Worm (Caenorhabditis elegans) whole organism, L1 larva: ENCODE results near the gene F07B10.4.
A peak's percentile ranks its signal among the peaks of the same experiment; 100 is the strongest.

ENCODE experiments used
- blmp-1 ChIP-seq: fragments of 150-350 bp; optimal IDR thresholded peaks from 2 replicates; lab custom pipeline; 2014; ENCODE audit warnings: missing biosample characterization, missing genetic modification characterization
- ceh-63 ChIP-seq: fragments of 200-800 bp; sonication (Bioruptor generic); optimal IDR thresholded peaks from 2 replicates; lab custom pipeline; 2018; ENCODE audit warnings: mild to moderate bottlenecking, missing genetic modification characterization, missing compliant biosample characterization
- ceh-8 ChIP-seq: fragments of 200-800 bp; sonication (Bioruptor generic); optimal IDR thresholded peaks from 2 replicates; lab custom pipeline; 2018; ENCODE audit warnings: mild to moderate bottlenecking, missing genetic modification characterization, moderate library complexity, missing compliant biosample characterization
- ceh-82 ChIP-seq, 3 experiments: fragments of 150-350 bp in 1 of 3; sonication (generic microtip) in 2 of 3; optimal IDR thresholded peaks; 2 replicates each; lab custom pipeline; 2014 to 2017; ENCODE audit warnings: missing biosample characterization in 3 of 3, missing genetic modification characterization in 3 of 3
- ceh-88 ChIP-seq: fragments of 200-800 bp; sonication (Bioruptor generic); IDR thresholded peaks from 2 replicates; pipeline ENCODE4 v1.3.6; 2022; ENCODE audit warnings: missing genetic modification characterization, missing compliant biosample characterization
- ces-1 ChIP-seq: fragments of 150-350 bp; optimal IDR thresholded peaks from 2 replicates; lab custom pipeline; 2014; ENCODE audit warnings: missing biosample characterization, missing genetic modification reagents, missing genetic modification characterization
- dpl-1 ChIP-seq, 3 experiments: fragments of 150-350 bp in 2 of 3; sonication (generic microtip) in 1 of 3; optimal IDR thresholded peaks; 2 replicates each; lab custom pipeline; 2014 to 2017; ENCODE audit warnings: missing biosample characterization in 3 of 3, missing genetic modification characterization in 3 of 3, missing genetic modification reagents in 3 of 3
- efl-1 ChIP-seq, 4 experiments: fragments of 150-350 bp; optimal IDR thresholded peaks in 3 of 4; peaks in 1 of 4; 1 replicate in 1 of 4; 2 replicates in 3 of 4; lab custom pipeline; 2014; ENCODE audit warnings: missing biosample characterization in 2 of 4, missing genetic modification characterization in 2 of 4, missing genetic modification reagents in 2 of 4
- egl-13 ChIP-seq: sonication (generic microtip); optimal IDR thresholded peaks from 2 replicates; lab custom pipeline; 2016; ENCODE audit warnings: missing genotype, missing genetic modification reagents, missing genetic modification characterization, missing compliant biosample characterization
- fkh-4 ChIP-seq: sonication (generic microtip); optimal IDR thresholded peaks from 2 replicates; lab custom pipeline; 2016; ENCODE audit warnings: missing compliant biosample characterization, missing genetic modification characterization, borderline replicate concordance
- grh-1 ChIP-seq: fragments of 200-800 bp; sonication (Bioruptor generic); IDR thresholded peaks from 2 replicates; pipeline ENCODE4 v1.3.6; 2022; ENCODE audit warnings: missing genetic modification reagents, missing genetic modification characterization, missing compliant biosample characterization
- hlh-17 ChIP-seq: fragments of 200-800 bp; sonication (Bioruptor generic); optimal IDR thresholded peaks from 2 replicates; lab custom pipeline; 2018; ENCODE audit warnings: missing genetic modification characterization, mild to moderate bottlenecking, missing compliant biosample characterization, moderate library complexity, borderline replicate concordance
- hlh-4 ChIP-seq: sonication (generic microtip); optimal IDR thresholded peaks from 2 replicates; lab custom pipeline; 2016; ENCODE audit warnings: mild to moderate bottlenecking, missing genetic modification characterization, missing compliant biosample characterization
- lin-13 ChIP-seq: fragments of 150-350 bp; optimal IDR thresholded peaks from 2 replicates; lab custom pipeline; 2014; ENCODE audit warnings: missing biosample characterization, missing genetic modification reagents, missing genetic modification characterization
- lin-14 ChIP-seq: fragments of 200-800 bp; sonication (Bioruptor generic); optimal IDR thresholded peaks from 2 replicates; lab custom pipeline; 2018; ENCODE audit warnings: mild to moderate bottlenecking, missing genetic modification characterization, moderate library complexity, missing compliant biosample characterization
- lin-35 ChIP-seq, 2 experiments: fragments of 150-350 bp; optimal IDR thresholded peaks; 2 replicates each; lab custom pipeline; 2014; ENCODE audit warnings: missing biosample characterization in 2 of 2, missing genetic modification characterization in 2 of 2, missing genetic modification reagents in 2 of 2
- lin-39 ChIP-seq: fragments of 150-350 bp; optimal IDR thresholded peaks from 2 replicates; lab custom pipeline; 2014; ENCODE audit warnings: missing biosample characterization, missing genetic modification reagents, missing genetic modification characterization
- lir-3 ChIP-seq: sonication (generic microtip); optimal IDR thresholded peaks from 2 replicates; lab custom pipeline; 2016; ENCODE audit warnings: mild to moderate bottlenecking, missing genetic modification characterization, moderate library complexity, missing compliant biosample characterization; ENCODE audit not compliant: poor library complexity
- lsy-2 ChIP-seq, 2 experiments: fragments of 150-350 bp; optimal IDR thresholded peaks; 2 replicates each; lab custom pipeline; 2014; ENCODE audit warnings: missing biosample characterization in 2 of 2, missing genetic modification characterization in 2 of 2
- mab-9 ChIP-seq: fragments of 200-800 bp; sonication (Bioruptor generic); IDR thresholded peaks from 2 replicates; pipeline ENCODE4 v1.3.6; 2022; ENCODE audit warnings: missing genetic modification reagents, missing genetic modification characterization, missing compliant biosample characterization
- mdl-1 ChIP-seq, 2 experiments: fragments of 150-350 bp; optimal IDR thresholded peaks; 2 replicates each; lab custom pipeline; 2014 to 2017; ENCODE audit warnings: missing biosample characterization in 2 of 2, missing genetic modification characterization in 2 of 2, inconsistent platforms in 1 of 2
- nhr-11 ChIP-seq: fragments of 150-350 bp; optimal IDR thresholded peaks from 2 replicates; lab custom pipeline; 2014; ENCODE audit warnings: missing biosample characterization, missing genetic modification characterization
- nhr-12 ChIP-seq: sonication (generic microtip); optimal IDR thresholded peaks from 2 replicates; lab custom pipeline; 2017; ENCODE audit warnings: missing biosample characterization, missing genetic modification characterization
- nhr-237 ChIP-seq: fragments of 150-350 bp; optimal IDR thresholded peaks from 2 replicates; lab custom pipeline; 2014; ENCODE audit warnings: missing biosample characterization, missing genetic modification characterization
- nhr-28 ChIP-seq: fragments of 150-350 bp; optimal IDR thresholded peaks from 2 replicates; lab custom pipeline; 2014; ENCODE audit warnings: missing biosample characterization, missing genetic modification characterization
- nhr-47 ChIP-seq: sonication (generic microtip); optimal IDR thresholded peaks from 2 replicates; lab custom pipeline; 2016; ENCODE audit warnings: mild to moderate bottlenecking, missing genetic modification characterization, moderate library complexity, missing compliant biosample characterization
- nhr-71 ChIP-seq: sonication (generic microtip); optimal IDR thresholded peaks from 2 replicates; lab custom pipeline; 2016; ENCODE audit warnings: mild to moderate bottlenecking, missing genetic modification characterization, moderate library complexity, missing compliant biosample characterization
- nhr-76 ChIP-seq: sonication (generic microtip); optimal IDR thresholded peaks from 2 replicates; lab custom pipeline; 2017; ENCODE audit warnings: missing biosample characterization, missing genetic modification characterization
- nhr-77 ChIP-seq: fragments of 150-350 bp; optimal IDR thresholded peaks from 2 replicates; lab custom pipeline; 2014; ENCODE audit warnings: missing biosample characterization, missing genetic modification characterization
- nhr-84 ChIP-seq: sonication (generic microtip); optimal IDR thresholded peaks from 2 replicates; lab custom pipeline; 2017; ENCODE audit warnings: missing biosample characterization, missing genetic modification characterization
- nhr-85 ChIP-seq: sonication (generic microtip); peaks from one replicate; lab custom pipeline; 2016; ENCODE audit warnings: missing genetic modification characterization, inconsistent platforms, missing compliant biosample characterization
- nhr-90 ChIP-seq: sonication (generic microtip); optimal IDR thresholded peaks from 2 replicates; lab custom pipeline; 2016; ENCODE audit warnings: mild to moderate bottlenecking, missing genetic modification characterization, missing compliant biosample characterization; ENCODE audit not compliant: poor library complexity
- pag-3 ChIP-seq: sonication (generic microtip); optimal IDR thresholded peaks from 2 replicates; lab custom pipeline; 2017; ENCODE audit warnings: missing genetic modification characterization, mild to moderate bottlenecking, missing compliant biosample characterization, antibody characterized with exemption, borderline replicate concordance; ENCODE audit not compliant: insufficient read depth
- pax-3 ChIP-seq: fragments of 200-800 bp; sonication (Bioruptor generic); optimal IDR thresholded peaks from 2 replicates; lab custom pipeline; 2018; ENCODE audit warnings: mild to moderate bottlenecking, missing genetic modification characterization, moderate library complexity, missing compliant biosample characterization
- pqm-1 ChIP-seq: sonication (generic microtip); optimal IDR thresholded peaks from 3 replicates; lab custom pipeline; 2017; ENCODE audit warnings: missing biosample characterization, missing genetic modification characterization
- skn-1 ChIP-seq: fragments of 150-350 bp; optimal IDR thresholded peaks from 2 replicates; lab custom pipeline; 2014; ENCODE audit warnings: missing biosample characterization, missing genetic modification characterization
- sup-37 ChIP-seq: fragments of 200-800 bp; sonication (Bioruptor generic); optimal IDR thresholded peaks from 2 replicates; lab custom pipeline; 2018; ENCODE audit warnings: mild to moderate bottlenecking, missing genetic modification characterization, missing compliant biosample characterization
- tbx-2 ChIP-seq: sonication (generic microtip); optimal IDR thresholded peaks from 2 replicates; lab custom pipeline; 2016; ENCODE audit warnings: missing genetic modification characterization, missing compliant biosample characterization
- tlp-1 ChIP-seq: fragments of 150-350 bp; optimal IDR thresholded peaks from 2 replicates; lab custom pipeline; 2014; ENCODE audit warnings: missing biosample characterization, missing genetic modification characterization
- unc-130 ChIP-seq: fragments of 150-350 bp; optimal IDR thresholded peaks from 2 replicates; lab custom pipeline; 2017; ENCODE audit warnings: missing biosample characterization, missing genetic modification characterization, inconsistent platforms
- unc-98 ChIP-seq: fragments of 200-800 bp; sonication (Bioruptor generic); IDR thresholded peaks from 2 replicates; pipeline ENCODE4 v1.3.6; 2022; ENCODE audit warnings: missing genetic modification characterization, missing compliant biosample characterization
- xbp-1 ChIP-seq: sonication (generic microtip); optimal IDR thresholded peaks from 2 replicates; lab custom pipeline; 2016; ENCODE audit warnings: missing genetic modification characterization, missing compliant biosample characterization
- zag-1 ChIP-seq: fragments of 150-350 bp; optimal IDR thresholded peaks from 2 replicates; lab custom pipeline; 2014; ENCODE audit warnings: missing biosample characterization, missing genetic modification characterization
- ztf-4 ChIP-seq: fragments of 150-350 bp; optimal IDR thresholded peaks from 2 replicates; lab custom pipeline; 2014; ENCODE audit warnings: missing biosample characterization, missing genetic modification characterization

Gene F07B10.4

DNA sequence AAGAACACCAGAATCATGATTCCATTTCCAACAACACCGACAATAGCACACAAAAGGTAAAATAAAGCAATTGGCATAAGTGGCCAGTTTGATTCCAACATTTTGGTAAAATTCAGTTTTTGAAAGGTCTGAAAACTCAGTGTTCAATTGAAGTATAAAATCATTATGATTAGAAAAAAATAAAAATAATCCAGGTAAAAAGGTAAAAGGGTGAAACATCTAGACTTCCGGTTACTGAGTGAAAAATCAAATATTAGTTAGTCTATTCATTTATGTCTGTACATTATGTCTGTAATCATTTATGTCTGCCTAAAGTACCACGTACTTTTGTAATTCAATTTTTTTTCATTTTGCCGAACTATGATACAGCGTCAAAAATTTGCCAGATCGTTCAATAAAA, 7.9 kb downstream of the F07B10.4 start, which contains the start of gene srsx-31:
Gene srsx-31, minus strand, starts transcription at position 101 of the 400 bp plus-strand sequence.
- TF ChIP-seq mdl-1 (tag; optimal IDR thresholded peaks at IDR 0.05; lab: Kevin White, UChicago) (no peak), sup-37 (GFP tag; lab: Kevin White, UChicago) (no peak), zag-1 (no peak), xbp-1 (no peak), lsy-2 (tag; optimal IDR thresholded peaks at IDR 0.05; lab: Kevin White, UChicago) (no peak), ztf-4 (tag; lab: Kevin White, UChicago) (no peak), ces-1 (GFP tag; lab: Kevin White, UChicago) (no peak)
- TF ChIP-seq, all 84 proteins: peak for 0

DNA sequence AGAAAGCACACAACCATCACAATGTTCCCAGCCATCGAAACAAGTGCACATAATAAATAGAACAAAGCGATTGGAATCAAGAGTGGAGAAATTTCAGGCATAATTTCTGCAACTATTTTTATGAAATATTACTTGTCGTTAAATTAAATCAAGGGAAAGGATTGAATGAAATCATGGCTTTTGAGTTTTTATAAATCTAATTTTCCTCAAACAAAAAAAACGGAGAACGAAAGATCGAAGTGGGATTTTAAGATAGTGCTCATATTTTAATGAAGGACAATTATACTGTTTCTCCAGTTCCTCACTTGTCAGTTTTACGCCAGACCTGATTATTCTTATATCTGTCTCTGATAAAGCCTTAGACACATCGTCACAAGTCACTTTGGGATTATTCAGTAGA, 10.5 kb downstream of the F07B10.4 start, which contains the start of gene srsx-33:
Gene srsx-33, minus strand, starts transcription at position 101 of the 400 bp plus-strand sequence.
- TF ChIP-seq efl-1 (optimal IDR thresholded peaks at IDR 0.05; lab: Kevin White, UChicago), result no peak
- peak in 1 of 2 experiments; percentile 9 for TF ChIP-seq efl-1 (GFP tag; optimal IDR thresholded peaks at IDR 0.05 in 1 of 2; lab: Kevin White, UChicago)
- no peak for TF ChIP-seq nhr-85 (tag; lab: Kevin White, UChicago)

DNA sequence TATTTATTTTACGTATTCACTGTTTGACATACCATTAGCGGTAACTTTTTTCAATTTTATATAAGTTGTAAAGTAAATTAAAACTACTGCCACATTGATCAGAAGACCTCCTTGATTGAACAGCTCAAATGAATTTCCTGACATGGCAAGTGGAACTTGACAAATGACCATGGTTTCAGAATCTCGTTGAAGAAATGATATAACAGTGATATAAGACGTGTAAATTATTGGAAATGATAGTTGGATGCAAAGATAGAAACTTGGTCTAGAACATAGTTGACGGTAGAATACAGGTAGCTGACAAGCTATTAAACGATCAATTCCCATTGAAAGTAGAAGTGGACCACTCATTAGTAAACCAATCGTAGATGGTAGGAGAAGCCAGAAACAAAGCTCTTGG, 11.1 kb downstream of the F07B10.4 start:
- TF ChIP-seq ceh-8 (GFP tag; lab: Kevin White, UChicago), result no peak
- TF ChIP-seq ztf-4 (tag; lab: Kevin White, UChicago), result no peak
- no peak for TF ChIP-seq nhr-237
- no peak for TF ChIP-seq pax-3
- TF ChIP-seq zag-1, result no peak
- TF ChIP-seq skn-1, result no peak
- no peak for TF ChIP-seq nhr-90 (tag; lab: Kevin White, UChicago)
- TF ChIP-seq ceh-88 (GFP tag; lab: Robert Waterston, UW), result no peak
- TF ChIP-seq tbx-2 (tag; lab: Kevin White, UChicago), result no peak
- TF ChIP-seq xbp-1, result no peak
- no peak for TF ChIP-seq fkh-4
- no peak for TF ChIP-seq unc-130 (tag; lab: Kevin White, UChicago)
- TF ChIP-seq ces-1 (GFP tag; lab: Kevin White, UChicago), result no peak
- TF ChIP-seq pqm-1, result no peak
- TF ChIP-seq dpl-1 (GFP tag; optimal IDR thresholded peaks at IDR 0.05; lab: Kevin White, UChicago), result no peak
- no peak for TF ChIP-seq nhr-28
- TF ChIP-seq nhr-84 (tag; lab: Kevin White, UChicago), result no peak
- TF ChIP-seq egl-13, result no peak
- TF ChIP-seq, all 84 proteins: peak for 0

DNA sequence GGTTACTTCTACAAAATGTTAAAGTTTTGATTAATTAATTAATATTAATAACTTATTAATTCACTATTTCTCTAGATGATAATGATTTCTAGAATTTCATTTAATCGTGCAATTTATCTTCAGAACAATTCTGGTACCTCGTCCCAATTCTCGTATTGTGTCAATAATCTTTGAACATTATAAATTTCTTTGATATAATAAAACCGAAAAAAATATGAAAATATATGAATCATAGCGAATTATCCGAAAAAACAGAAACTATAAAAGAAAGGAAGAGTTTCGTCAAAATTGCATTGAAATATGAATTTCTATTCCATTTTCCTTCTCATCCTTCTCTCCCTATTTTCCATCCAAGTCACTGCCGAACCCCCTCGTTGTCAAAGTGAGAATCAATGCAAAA, 12.2 kb downstream of the F07B10.4 start, which contains the start of gene T19B10.12:
Gene T19B10.12, plus strand, starts transcription at position 301 of the 400 bp plus-strand sequence.
- TF ChIP-seq ceh-63 (GFP tag; lab: Kevin White, UChicago), result no peak
- TF ChIP-seq hlh-4 (tag; lab: Kevin White, UChicago), result no peak
- no peak for TF ChIP-seq nhr-85 (tag; lab: Kevin White, UChicago)
- no peak for TF ChIP-seq lin-39
- no peak for TF ChIP-seq blmp-1 (tag; lab: Kevin White, UChicago)
- no peak for TF ChIP-seq hlh-17 (GFP tag; lab: Kevin White, UChicago)
- TF ChIP-seq grh-1 (GFP tag; lab: Robert Waterston, UW), result no peak
- TF ChIP-seq nhr-12 (tag; lab: Kevin White, UChicago), result no peak
- TF ChIP-seq tlp-1 (tag; lab: Kevin White, UChicago), result no peak
- TF ChIP-seq nhr-47 (tag; lab: Kevin White, UChicago), result no peak
- TF ChIP-seq lin-14 (GFP tag; lab: Kevin White, UChicago), result no peak
- TF ChIP-seq nhr-84 (tag; lab: Kevin White, UChicago), result no peak
- no peak for TF ChIP-seq sup-37 (GFP tag; lab: Kevin White, UChicago)

DNA sequence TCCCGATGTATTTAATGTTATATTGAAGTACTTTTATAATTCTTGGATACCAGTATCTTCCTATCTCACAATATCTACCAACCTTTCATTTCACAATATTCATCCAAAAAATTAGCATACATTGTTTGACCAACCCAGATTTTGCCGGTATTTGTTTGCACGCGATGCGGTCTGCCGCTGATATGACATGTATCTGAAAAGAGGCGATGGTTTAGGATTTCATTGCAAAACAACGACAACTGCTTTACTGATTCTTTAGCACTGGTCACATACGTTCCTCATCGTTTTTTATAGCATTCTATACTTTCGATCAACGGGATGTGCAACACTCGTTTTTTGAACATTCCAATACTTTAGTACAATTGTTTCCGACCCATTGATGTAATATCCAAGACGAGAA, 15.1 kb downstream of the F07B10.4 start, which contains the start of gene mam-4:
Gene mam-4, plus strand, starts transcription at position 301 of the 400 bp plus-strand sequence.
- TF ChIP-seq nhr-71 (tag; lab: Kevin White, UChicago), result no peak
- TF ChIP-seq nhr-84 (tag; lab: Kevin White, UChicago), result no peak
- TF ChIP-seq nhr-77 (tag; lab: Kevin White, UChicago), result no peak
- TF ChIP-seq nhr-76 (tag; lab: Kevin White, UChicago), result no peak
- TF ChIP-seq ceh-82 (tag; optimal IDR thresholded peaks at IDR 0.05; lab: Kevin White, UChicago), result no peak
- TF ChIP-seq lin-35 (GFP tag; optimal IDR thresholded peaks at IDR 0.05; lab: Kevin White, UChicago), result no peak
- TF ChIP-seq lin-13, result no peak
- no peak for TF ChIP-seq unc-98 (GFP tag; lab: Robert Waterston, UW)
- TF ChIP-seq dpl-1 (GFP tag; optimal IDR thresholded peaks at IDR 0.05; lab: Kevin White, UChicago), result no peak
- no peak for TF ChIP-seq pqm-1
- no peak for TF ChIP-seq lir-3 (tag; lab: Kevin White, UChicago)
- TF ChIP-seq fkh-4, result no peak
- no peak for TF ChIP-seq nhr-11 (tag; lab: Kevin White, UChicago)
- no peak for TF ChIP-seq unc-130 (tag; lab: Kevin White, UChicago)
- no peak for TF ChIP-seq skn-1
- TF ChIP-seq mab-9 (GFP tag; lab: Robert Waterston, UW), result no peak
- TF ChIP-seq pag-3 (tag; lab: Kevin White, UChicago), result no peak
